Fruit fly (Drosophila melanogaster) whole organism, pupa: ENCODE results near the gene Sgs8.

ENCODE experiments used
- CG10348 ChIP-seq: fragments of 200-800 bp; sonication (Bioruptor generic); IDR thresholded peaks from 2 replicates; pipeline ENCODE4 v1.3.6; 2022; ENCODE audit warnings: missing biosample characterization, missing genetic modification characterization
- CG12605 ChIP-seq: fragments of 200-800 bp; sonication (Bioruptor generic); IDR thresholded peaks from 2 replicates; pipeline ENCODE4 v1.3.6; 2022; ENCODE audit warnings: missing biosample characterization, missing genetic modification characterization
- CG13204 ChIP-seq: fragments of 200-800 bp; sonication (Bioruptor generic); optimal IDR thresholded peaks from 2 replicates; lab custom pipeline; 2018; ENCODE audit warnings: missing biosample characterization, mild to moderate bottlenecking, missing genetic modification characterization, moderate library complexity
- CG14655 ChIP-seq: fragments of 200-800 bp; sonication (Bioruptor generic); optimal IDR thresholded peaks from 3 replicates; lab custom pipeline; 2017; ENCODE audit warnings: mild to moderate bottlenecking, missing biosample characterization, missing genetic modification reagents, missing genetic modification characterization
- CG15710 ChIP-seq: fragments of 200-800 bp; sonication (Bioruptor generic); optimal IDR thresholded peaks from 2 replicates; lab custom pipeline; 2018; ENCODE audit warnings: missing biosample characterization, mild to moderate bottlenecking, missing genetic modification characterization, moderate library complexity
- CG17806 ChIP-seq: fragments of 200-800 bp; sonication (Bioruptor generic); optimal IDR thresholded peaks from 2 replicates; lab custom pipeline; 2018; ENCODE audit warnings: missing biosample characterization, mild to moderate bottlenecking, missing genetic modification characterization, moderate library complexity
- CG32121 ChIP-seq: fragments of 200-800 bp; sonication (Bioruptor generic); IDR thresholded peaks from 2 replicates; pipeline ENCODE4 v1.3.6; 2022; ENCODE audit warnings: missing biosample characterization, missing genetic modification characterization
- CG34367 ChIP-seq: fragments of 200-800 bp; sonication (Bioruptor generic); optimal IDR thresholded peaks from 2 replicates; lab custom pipeline; 2018; ENCODE audit warnings: missing biosample characterization, mild to moderate bottlenecking, missing genetic modification characterization
- CG4496 ChIP-seq: fragments of 200-800 bp; sonication (Bioruptor generic); IDR thresholded peaks from 3 replicates; pipeline ENCODE4 v1.3.6; 2022; ENCODE audit warnings: missing biosample characterization, missing genetic modification characterization
- CG8159 ChIP-seq: fragments of 200-800 bp; sonication (Bioruptor generic); optimal IDR thresholded peaks from 3 replicates; lab custom pipeline; 2018; ENCODE audit warnings: missing biosample characterization, mild to moderate bottlenecking, missing genetic modification characterization, moderate library complexity
- CG8301 ChIP-seq: fragments of 200-800 bp; sonication (Bioruptor generic); optimal IDR thresholded peaks from 2 replicates; lab custom pipeline; 2018; ENCODE audit warnings: missing biosample characterization, mild to moderate bottlenecking, missing genetic modification characterization
- CG9948 ChIP-seq: fragments of 200-800 bp; sonication (Bioruptor generic); optimal IDR thresholded peaks from 2 replicates; lab custom pipeline; 2018; ENCODE audit warnings: missing biosample characterization, mild to moderate bottlenecking, missing genetic modification characterization, moderate library complexity
- D1 ChIP-seq: fragments of 200-800 bp; sonication (Bioruptor generic); optimal IDR thresholded peaks from 2 replicates; lab custom pipeline; 2018; ENCODE audit warnings: missing biosample characterization, mild to moderate bottlenecking, missing genetic modification characterization, moderate library complexity
- EcR ChIP-seq: fragments of 200-800 bp; sonication (Bioruptor generic); optimal IDR thresholded peaks from 3 replicates; lab custom pipeline; 2019; ENCODE audit warnings: missing biosample characterization, missing genetic modification characterization, mild to moderate bottlenecking, moderate library complexity, missing genetic modification reagents
- Ets98B ChIP-seq: fragments of 200-800 bp; sonication (Bioruptor generic); IDR thresholded peaks from 2 replicates; pipeline ENCODE4 v1.3.6; 2022; ENCODE audit warnings: missing biosample characterization, missing genetic modification characterization
- Pif1A ChIP-seq: fragments of 200-800 bp; sonication (Bioruptor generic); optimal IDR thresholded peaks from 3 replicates; lab custom pipeline; 2016; ENCODE audit warnings: missing biosample characterization, missing genetic modification characterization
- Pif1B ChIP-seq: fragments of 200-800 bp; sonication (Bioruptor generic); optimal IDR thresholded peaks from 3 replicates; lab custom pipeline; 2016; ENCODE audit warnings: missing biosample characterization, missing genetic modification characterization
- Snoo ChIP-seq: fragments of 200-800 bp; sonication (Bioruptor generic); optimal IDR thresholded peaks from 3 replicates; lab custom pipeline; 2017; ENCODE audit warnings: missing biosample characterization, mild to moderate bottlenecking, missing genetic modification characterization, inconsistent platforms
- fd96Ca ChIP-seq: fragments of 200-800 bp; sonication (Bioruptor generic); IDR thresholded peaks from 3 replicates; pipeline ENCODE4 v1.3.6; 2022; ENCODE audit warnings: missing biosample characterization, missing genetic modification characterization
- gl ChIP-seq: fragments of 200-800 bp; sonication (Bioruptor generic); optimal IDR thresholded peaks from 2 replicates; lab custom pipeline; 2018; ENCODE audit warnings: missing biosample characterization, mild to moderate bottlenecking, missing genetic modification characterization
- rn ChIP-seq: fragments of 200-800 bp; sonication (Bioruptor generic); IDR thresholded peaks from 2 replicates; pipeline ENCODE4 v1.3.6; 2022; ENCODE audit warnings: missing biosample characterization, missing genetic modification characterization

Sgs8 gene

DNA sequence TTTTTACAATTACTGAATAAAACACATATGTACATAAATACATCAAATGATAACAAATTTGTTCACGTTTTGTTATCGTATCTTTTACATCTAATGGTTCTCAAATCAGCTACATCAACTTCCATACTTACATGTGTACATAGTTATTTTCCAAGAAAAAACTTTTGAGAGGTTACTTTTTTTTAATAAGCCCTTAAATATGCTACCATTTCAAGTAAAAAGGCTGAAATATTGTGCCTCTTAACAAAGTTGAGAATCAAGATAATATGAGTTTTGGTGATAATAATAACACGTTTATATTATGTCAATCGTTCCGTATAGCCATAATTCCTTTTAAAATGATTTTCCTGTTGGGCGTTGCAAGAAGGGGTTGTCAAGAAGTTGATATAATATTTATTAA lies 18.7 kb downstream of the Sgs8 start:
- TF ChIP-seq CG14655 (GFP tag; lab: Kevin White, UChicago) (no peak), CG10348 (no peak), CG8301 (no peak), gl (tag; lab: Kevin White, UChicago) (no peak), D1 (tag; lab: Kevin White, UChicago) (no peak), EcR (no peak), CG9948 (tag; lab: Kevin White, UChicago) (no peak), CG17806 (tag; lab: Kevin White, UChicago) (no peak), CG4496 (no peak), Ets98B (GFP tag; lab: Robert Waterston, UW) (no peak), rn (GFP tag; lab: Robert Waterston, UW) (no peak), fd96Ca (GFP tag; lab: Robert Waterston, UW) (no peak), CG32121 (GFP tag; lab: Robert Waterston, UW) (no peak), CG8159 (no peak), CG34367 (tag; lab: Kevin White, UChicago) (no peak), Pif1B (GFP tag; lab: Kevin White, UChicago) (no peak)
- TF ChIP-seq, all 21 proteins: peak for 0

DNA sequence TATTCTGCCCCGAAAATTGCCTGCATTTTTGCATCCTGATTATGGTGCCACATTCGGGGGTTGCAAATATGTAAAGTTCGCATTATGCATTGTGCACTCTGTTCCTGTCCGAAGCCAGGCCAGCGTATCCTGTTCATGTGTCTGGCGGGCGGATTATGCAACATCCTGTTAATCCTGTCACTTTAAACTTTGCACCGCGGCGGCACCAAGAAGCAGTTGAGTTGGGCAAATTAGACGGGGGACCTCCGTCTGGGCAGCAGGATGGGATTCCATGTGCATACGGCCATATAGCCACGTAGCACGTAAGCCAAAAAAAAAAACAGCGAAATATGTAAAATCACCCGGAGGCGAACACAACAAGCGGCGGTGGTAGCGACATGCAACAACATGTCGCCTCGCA lies 19.7 kb downstream of the Sgs8 start:
- TF ChIP-seq CG32121 (GFP tag; lab: Robert Waterston, UW) (no peak), D1 (tag; lab: Kevin White, UChicago) (no peak), CG17806 (tag; lab: Kevin White, UChicago) (no peak), CG15710 (no peak), Pif1B (GFP tag; lab: Kevin White, UChicago) (no peak), Pif1A (GFP tag; lab: Kevin White, UChicago) (no peak), rn (GFP tag; lab: Robert Waterston, UW) (no peak), CG14655 (GFP tag; lab: Kevin White, UChicago) (no peak), CG8159 (no peak)

DNA sequence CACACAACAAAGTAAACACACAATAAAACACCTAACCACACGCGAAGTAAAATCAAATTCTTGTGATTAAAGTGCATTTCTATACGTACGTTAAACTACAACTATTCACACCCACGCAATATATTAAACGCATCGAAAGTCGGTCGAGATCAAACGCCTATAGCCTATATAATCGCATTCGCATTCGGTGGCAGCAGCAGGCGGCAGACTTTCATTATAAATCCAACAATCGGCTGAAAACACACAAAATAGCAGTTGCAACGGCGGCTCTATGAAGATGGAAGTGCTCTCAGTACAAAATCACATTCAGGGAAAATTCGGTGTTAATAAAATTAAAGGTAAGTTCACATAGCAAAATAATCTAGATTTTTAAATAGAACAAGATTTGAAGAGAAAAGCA lies 20.9 kb downstream of the Sgs8 start:
- no peak for TF ChIP-seq CG9948 (tag; lab: Kevin White, UChicago)
- no peak for TF ChIP-seq CG13204
- TF ChIP-seq Pif1A (GFP tag; lab: Kevin White, UChicago), result no peak
- TF ChIP-seq CG32121 (GFP tag; lab: Robert Waterston, UW), result no peak
- TF ChIP-seq gl (tag; lab: Kevin White, UChicago), result no peak
- TF ChIP-seq D1 (tag; lab: Kevin White, UChicago), result no peak
- no peak for TF ChIP-seq CG34367 (tag; lab: Kevin White, UChicago)
- TF ChIP-seq, all 21 proteins: peak for 0

DNA sequence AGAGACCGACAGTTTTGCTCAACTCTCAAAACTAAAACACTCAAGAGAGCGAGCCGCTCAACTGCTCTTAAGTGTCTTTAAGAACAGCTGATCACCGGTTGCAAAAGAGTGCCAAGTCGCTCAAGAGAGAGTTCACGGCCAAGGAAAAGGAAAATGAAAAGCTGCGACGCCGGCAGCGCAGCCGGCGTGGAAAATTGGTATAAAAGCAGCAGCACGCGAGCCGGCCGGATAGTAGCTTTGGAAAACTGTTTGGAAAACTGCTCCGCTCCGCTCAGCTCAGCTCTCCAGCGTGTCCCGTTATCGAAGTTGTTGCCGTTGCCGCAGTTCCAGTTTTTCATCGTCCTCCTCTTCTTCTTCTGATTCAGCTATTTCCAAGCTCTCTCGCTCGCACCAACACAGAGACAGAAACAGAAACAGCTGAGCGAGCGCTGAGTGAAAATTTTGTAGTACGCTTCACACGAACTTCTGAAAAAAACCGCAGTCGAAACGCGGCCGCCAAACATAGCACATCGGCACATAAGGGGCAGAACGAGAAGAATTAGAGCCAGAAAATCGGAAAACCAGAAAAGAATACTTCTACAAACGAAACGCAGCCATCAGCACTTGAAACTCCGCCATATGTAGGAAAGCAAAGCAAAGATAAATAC lies 21.7 kb downstream of the Sgs8 start, which contains the start of gene chrb:
Gene chrb, plus strand, starts transcription at position 224 of the 647 bp plus-strand sequence.
- TF ChIP-seq CG10348, result no peak
- peak; percentile 5 for TF ChIP-seq CG15710
- peak; percentile 71 for TF ChIP-seq EcR
- peak; percentile 15 for TF ChIP-seq CG14655 (GFP tag; lab: Kevin White, UChicago)
- peak; percentile 52 for TF ChIP-seq Snoo (tag; lab: Kevin White, UChicago)
- TF ChIP-seq D1 (tag; lab: Kevin White, UChicago), result no peak
- TF ChIP-seq CG8301, result peak; percentile 8
- no peak for TF ChIP-seq rn (GFP tag; lab: Robert Waterston, UW)
- TF ChIP-seq Pif1A (GFP tag; lab: Kevin White, UChicago), result no peak
- peak; percentile 79 for TF ChIP-seq CG4496
- TF ChIP-seq fd96Ca (GFP tag; lab: Robert Waterston, UW), result no peak; the same call in 2 of the 3 replicates
- TF ChIP-seq CG32121 (GFP tag; lab: Robert Waterston, UW), result peak; percentile 81
- TF ChIP-seq CG9948 (tag; lab: Kevin White, UChicago), result no peak
- TF ChIP-seq Pif1B (GFP tag; lab: Kevin White, UChicago), result peak; percentile 47
- TF ChIP-seq gl (tag; lab: Kevin White, UChicago), result peak; percentile 4
- TF ChIP-seq CG34367 (tag; lab: Kevin White, UChicago), result peak; percentile 21
- peak; percentile 56 for TF ChIP-seq CG13204
- peak; percentile 24 for TF ChIP-seq CG8159
- peak; percentile 66 for TF ChIP-seq CG12605 (GFP tag; lab: Robert Waterston, UW)
- peak; percentile 68 for TF ChIP-seq Ets98B (GFP tag; lab: Robert Waterston, UW)
- TF ChIP-seq CG17806 (tag; lab: Kevin White, UChicago), result no peak
- TF ChIP-seq, all 21 proteins: peak for 14

DNA sequence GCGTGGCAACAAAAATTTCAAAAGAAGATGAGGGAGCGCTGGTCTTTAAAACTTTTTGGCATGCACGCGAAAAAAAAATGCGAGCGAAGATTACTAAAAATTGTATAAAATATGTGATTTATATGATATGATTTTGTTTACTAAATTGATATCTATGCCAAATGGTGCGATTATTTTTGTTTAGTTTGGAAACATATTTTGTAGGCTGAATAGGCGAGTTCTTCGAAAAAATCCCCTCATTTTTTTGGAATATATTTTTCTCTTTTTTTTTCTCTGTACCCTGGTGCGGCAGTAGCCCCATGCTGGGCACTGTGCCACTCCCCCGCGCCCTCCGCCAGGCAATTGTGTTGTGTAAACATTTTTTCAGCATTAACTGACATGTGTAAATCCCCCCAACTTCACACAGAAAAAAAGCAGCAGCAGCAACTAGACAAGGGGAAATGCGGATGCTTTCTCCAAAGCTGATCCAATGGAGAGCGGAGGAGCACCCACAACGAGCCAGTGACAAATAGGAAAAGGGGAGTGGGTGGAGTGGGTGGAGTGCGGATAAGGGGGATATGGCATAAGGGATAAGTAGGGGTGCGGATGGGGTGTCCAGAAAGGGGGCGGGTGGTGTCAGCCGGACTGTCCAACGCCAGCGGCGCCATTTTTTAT lies 23.1 kb downstream of the Sgs8 start:
- TF ChIP-seq CG14655 (GFP tag; lab: Kevin White, UChicago), result no peak
- no peak for TF ChIP-seq CG32121 (GFP tag; lab: Robert Waterston, UW)
- 0 out of 3 replicates have a peak, but pooled peaks have one; percentile 33 for TF ChIP-seq CG4496
- peak; percentile 17 for TF ChIP-seq CG17806 (tag; lab: Kevin White, UChicago)
- no peak for TF ChIP-seq Ets98B (GFP tag; lab: Robert Waterston, UW)
- peak; percentile 13 for TF ChIP-seq CG8301
- TF ChIP-seq CG9948 (tag; lab: Kevin White, UChicago), result no peak
- TF ChIP-seq CG8159, result peak; percentile 28
- TF ChIP-seq, all 21 proteins: peak for 4

DNA sequence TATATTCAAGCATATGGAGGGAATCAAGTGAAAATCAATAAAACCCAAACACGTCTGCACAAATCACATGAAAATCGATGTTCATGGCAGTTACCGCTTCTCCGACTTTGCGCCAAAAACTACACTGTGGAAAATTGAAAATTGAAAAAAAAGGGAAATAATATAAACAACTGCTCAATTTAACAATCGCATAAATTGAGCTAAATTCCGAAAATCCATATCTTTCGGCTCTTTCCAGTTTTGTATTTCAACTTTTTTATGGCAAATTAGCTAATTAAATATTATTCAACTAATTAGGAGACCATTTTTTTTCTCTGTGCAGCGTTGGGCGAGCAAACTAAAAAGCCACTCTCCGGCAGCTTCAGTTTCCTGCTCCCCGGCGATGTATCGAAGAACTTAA lies 24.7 kb downstream of the Sgs8 start:
- TF ChIP-seq CG32121 (GFP tag; lab: Robert Waterston, UW), result no peak
- no peak for TF ChIP-seq EcR
- no peak for TF ChIP-seq D1 (tag; lab: Kevin White, UChicago)
- no peak for TF ChIP-seq CG15710
- no peak for TF ChIP-seq Ets98B (GFP tag; lab: Robert Waterston, UW)
- TF ChIP-seq CG14655 (GFP tag; lab: Kevin White, UChicago), result peak; percentile 36
- no peak for TF ChIP-seq CG13204
- peak; percentile 13 for TF ChIP-seq Pif1A (GFP tag; lab: Kevin White, UChicago)
- TF ChIP-seq CG8301, result peak; percentile 9
- TF ChIP-seq CG8159, result peak; percentile 12
- no peak for TF ChIP-seq CG34367 (tag; lab: Kevin White, UChicago)
- no peak for TF ChIP-seq CG12605 (GFP tag; lab: Robert Waterston, UW)
- TF ChIP-seq gl (tag; lab: Kevin White, UChicago), result no peak
- TF ChIP-seq Pif1B (GFP tag; lab: Kevin White, UChicago), result no peak
- TF ChIP-seq CG9948 (tag; lab: Kevin White, UChicago), result peak; percentile 9
- no peak for TF ChIP-seq Snoo (tag; lab: Kevin White, UChicago)
